Fruit fly (Drosophila melanogaster): ENCODE results near the gene CG5111.
A peak's percentile ranks its signal among the peaks of the same experiment; 100 is the strongest.

CG5111 gene

DNA sequence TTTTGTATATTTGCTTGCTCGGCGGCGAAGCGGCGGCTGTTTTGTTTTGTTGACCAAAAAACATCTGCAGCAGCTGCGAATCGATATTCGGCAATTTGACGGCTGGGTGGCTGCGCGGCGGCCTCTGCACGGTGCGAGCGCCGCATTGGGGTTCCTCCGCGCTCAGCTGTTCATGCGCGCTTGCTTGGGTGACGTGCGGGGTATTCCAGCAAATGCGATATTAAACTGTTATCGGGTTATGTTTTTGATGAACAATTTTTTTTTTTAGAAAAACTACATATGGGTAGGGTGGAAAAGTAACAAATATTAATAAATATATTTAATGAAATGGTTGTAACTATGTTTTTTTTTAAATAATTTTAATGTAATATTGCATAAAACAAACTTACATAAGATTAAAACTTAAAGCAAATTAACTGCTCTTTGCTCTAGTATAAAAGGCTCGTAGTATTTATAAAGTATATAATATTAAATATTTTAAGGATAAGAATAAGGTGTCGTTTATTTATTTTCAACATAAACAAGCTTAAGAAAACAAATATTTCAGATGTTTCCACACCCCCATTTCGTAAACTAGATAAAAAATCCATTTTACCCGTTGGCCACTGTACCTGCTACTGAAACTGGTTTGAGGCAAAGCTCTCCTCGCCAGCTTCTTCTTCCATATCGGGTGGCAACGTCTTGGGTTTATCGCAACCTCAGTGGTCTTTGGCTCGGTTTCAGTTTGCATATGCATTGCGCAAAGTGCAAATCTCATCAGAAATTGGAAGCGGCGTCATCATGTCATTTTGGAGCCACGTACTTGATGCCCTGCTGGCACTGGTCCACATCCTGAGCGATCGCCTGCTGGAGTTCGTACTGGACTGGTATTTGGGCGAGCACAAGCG, 15.1 kb upstream of the CG5111 start, which contains the start of the genes Gnpat and CG5112 (continued):
- no peak for TF ChIP-seq Tbp (GFP tag; optimal IDR thresholded peaks at IDR 0.05)
- no peak for TF ChIP-seq schlank (tag; optimal IDR thresholded peaks at IDR 0.05)
- peak; percentile 2 for TF ChIP-seq bab2 (GFP tag; optimal IDR thresholded peaks at IDR 0.05)
- TF ChIP-seq Hr39 (optimal IDR thresholded peaks at IDR 0.05) = no peak
- peak; percentile 76 for TF ChIP-seq ato (GFP tag; IDR thresholded peaks at IDR 0.05; ENCODE audit: partially characterized antibody)
- peak; percentile 52 for TF ChIP-seq CG1602 (GFP tag; optimal IDR thresholded peaks at IDR 0.05)
- peak; percentile 26; the same call in 1 of the 2 replicates for TF ChIP-seq rib (GFP tag; IDR thresholded peaks at IDR 0.05)
- TF ChIP-seq Myb (GFP tag; optimal IDR thresholded peaks at IDR 0.05) = peak; percentile 5
- TF ChIP-seq CG8089 (GFP tag; optimal IDR thresholded peaks at IDR 0.05) = no peak
- TF ChIP-seq CG3065 (GFP tag; optimal IDR thresholded peaks at IDR 0.05) = no peak
- peak; percentile 59 for TF ChIP-seq Ets97D (GFP tag; optimal IDR thresholded peaks at IDR 0.05)
- TF ChIP-seq Atf-2 (GFP tag; optimal IDR thresholded peaks at IDR 0.05) = no peak
- peak; percentile 78 for TF ChIP-seq CG34224 (GFP tag; IDR thresholded peaks at IDR 0.05; ENCODE audit: partially characterized antibody)
- TF ChIP-seq fd64A (GFP tag; optimal IDR thresholded peaks at IDR 0.05) = no peak
- peak; percentile 80 for TF ChIP-seq H2.0 (GFP tag; IDR thresholded peaks at IDR 0.05)
- TF ChIP-seq sqz (GFP tag; optimal IDR thresholded peaks at IDR 0.05) = peak; percentile 39
- TF ChIP-seq Hmx (GFP tag; optimal IDR thresholded peaks at IDR 0.05) = no peak
- TF ChIP-seq Ptx1 (GFP tag; IDR thresholded peaks at IDR 0.05) = peak; percentile 69
- peak; percentile 67 for TF ChIP-seq CG3995 (GFP tag; optimal IDR thresholded peaks at IDR 0.05)
- peak; percentile 34 for TF ChIP-seq D19B (GFP tag; optimal IDR thresholded peaks at IDR 0.05)
- peak; percentile 68 for TF ChIP-seq cas (GFP tag; IDR thresholded peaks at IDR 0.05)
- peak; percentile 65 for TF ChIP-seq CG11504 (tag; optimal IDR thresholded peaks at IDR 0.05)
- peak; percentile 61; the same call in 2 of the 3 replicates for TF ChIP-seq zen2 (GFP tag; IDR thresholded peaks at IDR 0.05; ENCODE audit: partially characterized antibody)
- TF ChIP-seq CG15601 (tag; optimal IDR thresholded peaks at IDR 0.05) = peak; percentile 58
- peak; percentile 16 for TF ChIP-seq CG6854 (GFP tag; optimal IDR thresholded peaks at IDR 0.05)
- peak; percentile 74 for TF ChIP-seq gro (GFP tag; optimal IDR thresholded peaks at IDR 0.05)
- TF ChIP-seq tio (GFP tag; optimal IDR thresholded peaks at IDR 0.05) = no peak
- TF ChIP-seq CG11723 (GFP tag; optimal IDR thresholded peaks at IDR 0.05) = no peak
- peak; percentile 56 for TF ChIP-seq CG13296 (GFP tag; optimal IDR thresholded peaks at IDR 0.05)
- no peak for TF ChIP-seq pan (optimal IDR thresholded peaks at IDR 0.05)
- TF ChIP-seq pan (GFP tag; optimal IDR thresholded peaks at IDR 0.05 in 1 of 2, IDR thresholded peaks at IDR 0.05 in 1 of 2) = peak in 1 of 2 experiments; percentile 80
- TF ChIP-seq gfzf (GFP tag; optimal IDR thresholded peaks at IDR 0.05) = peak; percentile 21
- no peak for TF ChIP-seq hb (GFP tag; IDR thresholded peaks at IDR 0.05; ENCODE audit: partially characterized antibody)
- peak; percentile 55 for TF ChIP-seq Awh (GFP tag; IDR thresholded peaks at IDR 0.05)
- TF ChIP-seq ci (GFP tag; IDR thresholded peaks at IDR 0.05) = peak; percentile 92
- no peak for TF ChIP-seq Lim3 (GFP tag; IDR thresholded peaks at IDR 0.05)
- TF ChIP-seq NC2α (GFP tag; optimal IDR thresholded peaks at IDR 0.05) = no peak
- TF ChIP-seq CG12744 (GFP tag; optimal IDR thresholded peaks at IDR 0.05) = peak; percentile 47
- TF ChIP-seq Hr51 (GFP tag; optimal IDR thresholded peaks at IDR 0.05) = peak; percentile 45 to 80
- peak; percentile 74 for TF ChIP-seq HmgD (GFP tag; optimal IDR thresholded peaks at IDR 0.05)
- TF ChIP-seq bowl (GFP tag; IDR thresholded peaks at IDR 0.05) = peak; percentile 50
- peak; percentile 33 for TF ChIP-seq CG18476 (GFP tag; optimal IDR thresholded peaks at IDR 0.05)
- TF ChIP-seq zfh2 (GFP tag; optimal IDR thresholded peaks at IDR 0.05) = peak; percentile 63
- peak; percentile 50 for TF ChIP-seq CG12769 (tag; optimal IDR thresholded peaks at IDR 0.05)
- peak; percentile 67 for TF ChIP-seq Dad (GFP tag; optimal IDR thresholded peaks at IDR 0.05)
- peak; percentile 61 for TF ChIP-seq HLH54F (GFP tag; optimal IDR thresholded peaks at IDR 0.05)
- peak; percentile 18 for TF ChIP-seq trh (GFP tag; optimal IDR thresholded peaks at IDR 0.05)
- TF ChIP-seq pb (GFP tag; optimal IDR thresholded peaks at IDR 0.05) = peak; percentile 58
- TF ChIP-seq ind (GFP tag; optimal IDR thresholded peaks at IDR 0.05) = peak; percentile 55
- peak; percentile 54 for TF ChIP-seq MESR4 (GFP tag; optimal IDR thresholded peaks at IDR 0.05)

Measured in whole organism, embryonic.